Worm (Caenorhabditis elegans): ENCODE data around the gene fbl-1.

fbl-1 gene

ce11 chrIV:9530768-9531167 lies 9.8 kb upstream of the fbl-1 start (continued):
- TF ChIP-seq hsf-1 (GFP tag; IDR thresholded peaks at IDR 0.05) (no peak), rpc-1 (optimal IDR thresholded peaks at IDR 0.05) (no peak), rpc-1 (tag; optimal IDR thresholded peaks at IDR 0.05) (no peak), efl-1 (GFP tag; optimal IDR thresholded peaks at IDR 0.05) (no peak), snpc-1.1 (tag; optimal IDR thresholded peaks at IDR 0.05; ENCODE audit: insufficient read depth) (no peak), dox-1 (GFP tag; IDR thresholded peaks at IDR 0.05) (no peak), let-607 (tag; optimal IDR thresholded peaks at IDR 0.05) (no peak), B0035.1 (tag; optimal IDR thresholded peaks at IDR 0.05) (no peak), nfyb-1 (GFP tag; IDR thresholded peaks at IDR 0.05) (no peak)

DNA sequence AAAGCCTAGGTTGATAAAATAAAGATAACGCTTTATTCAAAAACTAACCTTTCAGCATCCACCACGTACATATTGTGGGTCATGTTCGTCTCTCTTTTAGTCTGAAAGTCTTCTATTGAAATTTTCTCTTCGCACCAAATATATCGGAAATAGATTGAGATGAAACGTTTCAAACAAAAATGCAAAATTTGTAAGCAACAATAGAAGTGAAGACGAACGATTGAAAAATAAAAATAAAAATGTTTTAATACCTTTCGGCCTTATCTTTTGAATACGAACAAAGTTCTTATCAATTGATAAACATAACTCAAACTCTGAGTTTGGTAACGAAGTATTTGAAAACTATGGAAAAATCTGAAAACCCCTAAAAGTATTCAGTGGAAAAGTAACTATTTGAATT lies 7.5 kb upstream of the fbl-1 start, which contains the start of gene F56H11.2:
Gene F56H11.2 (minus strand): TSS at position 101 of the 400 bp plus-strand sequence.
- no peak for TF ChIP-seq unc-130 (GFP tag; optimal IDR thresholded peaks at IDR 0.05)
- no peak for TF ChIP-seq B0035.1 (tag; optimal IDR thresholded peaks at IDR 0.05)
- no peak for TF ChIP-seq lin-54 (GFP tag; optimal IDR thresholded peaks at IDR 0.05)
- no peak for TF ChIP-seq ceh-79 (tag; optimal IDR thresholded peaks at IDR 0.05)
- no peak for TF ChIP-seq hlh-26 (GFP tag; conservative IDR thresholded peaks at IDR 0.05)
- no peak for TF ChIP-seq aptf-3 (GFP tag; IDR thresholded peaks at IDR 0.05)
- TF ChIP-seq ceh-40 (GFP tag; IDR thresholded peaks at IDR 0.05), result no peak
- no peak for TF ChIP-seq sea-2 (GFP tag; IDR thresholded peaks at IDR 0.05)
- no peak for TF ChIP-seq F22D6.2 (tag; optimal IDR thresholded peaks at IDR 0.05)
- TF ChIP-seq mxl-1 (tag; optimal IDR thresholded peaks at IDR 0.05), result no peak

ce11 chrIV:9534342-9534741 lies 6.3 kb upstream of the fbl-1 start:
- TF ChIP-seq F23B12.7 (tag; optimal IDR thresholded peaks at IDR 0.05; ENCODE audit: insufficient read depth) (no peak), F33H1.4 (GFP tag; IDR thresholded peaks at IDR 0.05) (no peak), dox-1 (GFP tag; IDR thresholded peaks at IDR 0.05) (0 out of 2 replicates have a peak, but pooled peaks have one; percentile 18), ceh-40 (GFP tag; IDR thresholded peaks at IDR 0.05) (no peak), nhr-27 (tag; optimal IDR thresholded peaks at IDR 0.05) (no peak), lin-40 (tag; optimal IDR thresholded peaks at IDR 0.05) (peak; percentile 44)

ce11 chrIV:9535105-9535504 lies 5.5 kb upstream of the fbl-1 start:
- no peak for TF ChIP-seq somi-1 (GFP tag; optimal IDR thresholded peaks at IDR 0.05)
- TF ChIP-seq rpc-1 (optimal IDR thresholded peaks at IDR 0.05), result no peak
- no peak for TF ChIP-seq rpc-1 (tag; optimal IDR thresholded peaks at IDR 0.05)
- no peak for TF ChIP-seq madf-3 (GFP tag; IDR thresholded peaks at IDR 0.05)
- no peak for TF ChIP-seq Y95B8A.8 (GFP tag; IDR thresholded peaks at IDR 0.05)
- no peak for TF ChIP-seq akir-1 (GFP tag; optimal IDR thresholded peaks at IDR 0.05)
- TF ChIP-seq sea-2 (GFP tag; IDR thresholded peaks at IDR 0.05), result no peak
- TF ChIP-seq hsf-1 (GFP tag; IDR thresholded peaks at IDR 0.05), result no peak
- TF ChIP-seq nhr-80 (tag; optimal IDR thresholded peaks at IDR 0.05), result no peak
- TF ChIP-seq B0261.1 (tag; optimal IDR thresholded peaks at IDR 0.05), result no peak
- TF ChIP-seq tlf-1 (GFP tag; optimal IDR thresholded peaks at IDR 0.05), result no peak
- no peak for TF ChIP-seq lin-26 (GFP tag; IDR thresholded peaks at IDR 0.05)
- TF ChIP-seq K12H6.12 (tag; optimal IDR thresholded peaks at IDR 0.05), result no peak
- TF ChIP-seq ceh-79 (tag; optimal IDR thresholded peaks at IDR 0.05), result no peak
- TF ChIP-seq ztf-26 (tag; optimal IDR thresholded peaks at IDR 0.05), result no peak
- no peak for TF ChIP-seq rcor-1 (GFP tag; IDR thresholded peaks at IDR 0.05)
- no peak for TF ChIP-seq nfya-1 (tag; optimal IDR thresholded peaks at IDR 0.05; ENCODE audit: borderline replicate concordance, insufficient read depth)
